Worm (Caenorhabditis elegans) whole organism, L1 larva: ENCODE results near the gene C06A6.2.

Experiments
- C04F5.9 ChIP-seq: sonication (generic microtip); optimal IDR thresholded peaks from 2 replicates; lab custom pipeline; 2016; ENCODE audit warnings: missing genetic modification characterization, missing compliant biosample characterization
- C16A3.4 ChIP-seq: fragments of 150-350 bp; optimal IDR thresholded peaks from 2 replicates; lab custom pipeline; 2014; ENCODE audit warnings: missing biosample characterization, missing genetic modification characterization
- C34B4.2 ChIP-seq: sonication (generic microtip); optimal IDR thresholded peaks from 2 replicates; lab custom pipeline; 2017; ENCODE audit warnings: mild to moderate bottlenecking, missing genetic modification characterization, missing compliant biosample characterization
- Y116A8C.19 ChIP-seq: sonication (generic microtip); optimal IDR thresholded peaks from 2 replicates; lab custom pipeline; 2016; ENCODE audit warnings: missing compliant biosample characterization, missing genetic modification characterization, borderline replicate concordance
- aha-1 ChIP-seq: fragments of 150-350 bp; optimal IDR thresholded peaks from 2 replicates; lab custom pipeline; 2014; ENCODE audit warnings: missing biosample characterization, missing genetic modification characterization
- aly-2 ChIP-seq: fragments of 150-350 bp; optimal IDR thresholded peaks from 2 replicates; lab custom pipeline; 2014; ENCODE audit warnings: missing biosample characterization, missing genetic modification characterization
- ama-1 ChIP-seq: fragments of 150-350 bp; optimal IDR thresholded peaks from 2 replicates; lab custom pipeline; 2014
- blmp-1 ChIP-seq: fragments of 150-350 bp; optimal IDR thresholded peaks from 2 replicates; lab custom pipeline; 2014; ENCODE audit warnings: missing biosample characterization, missing genetic modification characterization
- ceh-63 ChIP-seq: fragments of 200-800 bp; sonication (Bioruptor generic); optimal IDR thresholded peaks from 2 replicates; lab custom pipeline; 2018; ENCODE audit warnings: mild to moderate bottlenecking, missing genetic modification characterization, missing compliant biosample characterization
- ceh-82 ChIP-seq, 3 experiments: fragments of 150-350 bp in 1 of 3; sonication (generic microtip) in 2 of 3; optimal IDR thresholded peaks; 2 replicates each; lab custom pipeline; 2014 to 2017; ENCODE audit warnings: missing biosample characterization in 3 of 3, missing genetic modification characterization in 3 of 3
- ceh-88 ChIP-seq: fragments of 200-800 bp; sonication (Bioruptor generic); IDR thresholded peaks from 2 replicates; pipeline ENCODE4 v1.3.6; 2022; ENCODE audit warnings: missing genetic modification characterization, missing compliant biosample characterization
- ceh-90 ChIP-seq: sonication (generic microtip); optimal IDR thresholded peaks from 2 replicates; lab custom pipeline; 2016; ENCODE audit warnings: missing genetic modification characterization, missing compliant biosample characterization
- efl-1 ChIP-seq, 4 experiments: fragments of 150-350 bp; optimal IDR thresholded peaks in 3 of 4; peaks in 1 of 4; 1 replicate in 1 of 4; 2 replicates in 3 of 4; lab custom pipeline; 2014; ENCODE audit warnings: missing biosample characterization in 2 of 4, missing genetic modification characterization in 2 of 4, missing genetic modification reagents in 2 of 4
- efl-3 ChIP-seq: fragments of 200-800 bp; sonication (Bioruptor generic); optimal IDR thresholded peaks from 2 replicates; lab custom pipeline; 2018; ENCODE audit warnings: mild to moderate bottlenecking, missing genetic modification characterization, missing compliant biosample characterization
- egl-13 ChIP-seq: sonication (generic microtip); optimal IDR thresholded peaks from 2 replicates; lab custom pipeline; 2016; ENCODE audit warnings: missing genotype, missing genetic modification reagents, missing genetic modification characterization, missing compliant biosample characterization
- egl-27 ChIP-seq, 2 experiments: fragments of 150-350 bp in 1 of 2; sonication (generic microtip); optimal IDR thresholded peaks; 3 replicates each; lab custom pipeline; 2017 to 2018; ENCODE audit warnings: missing biosample characterization in 2 of 2, missing genetic modification characterization in 2 of 2, missing genetic modification reagents in 2 of 2
- elt-2 ChIP-seq: sonication (generic microtip); optimal IDR thresholded peaks from 2 replicates; lab custom pipeline; 2016; ENCODE audit warnings: missing genetic modification characterization, mild to moderate bottlenecking, inconsistent platforms, missing compliant biosample characterization, missing genetic modification reagents
- ets-5 ChIP-seq: fragments of 200-800 bp; sonication (Bioruptor generic); IDR thresholded peaks from 2 replicates; pipeline ENCODE4 v1.3.6; 2022; ENCODE audit warnings: missing genetic modification characterization, missing compliant biosample characterization
- fkh-10 ChIP-seq: sonication (generic microtip); optimal IDR thresholded peaks from 2 replicates; lab custom pipeline; 2017; ENCODE audit warnings: missing biosample characterization, missing genetic modification reagents, missing genetic modification characterization
- fos-1 ChIP-seq: fragments of 150-350 bp; optimal IDR thresholded peaks from 2 replicates; lab custom pipeline; 2014; ENCODE audit warnings: missing biosample characterization, missing genetic modification characterization
- grh-1 ChIP-seq: fragments of 200-800 bp; sonication (Bioruptor generic); IDR thresholded peaks from 2 replicates; pipeline ENCODE4 v1.3.6; 2022; ENCODE audit warnings: missing genetic modification reagents, missing genetic modification characterization, missing compliant biosample characterization
- hlh-17 ChIP-seq: fragments of 200-800 bp; sonication (Bioruptor generic); optimal IDR thresholded peaks from 2 replicates; lab custom pipeline; 2018; ENCODE audit warnings: missing genetic modification characterization, mild to moderate bottlenecking, missing compliant biosample characterization, moderate library complexity, borderline replicate concordance
- hpl-2 ChIP-seq: fragments of 150-350 bp; optimal IDR thresholded peaks from 2 replicates; lab custom pipeline; 2014; ENCODE audit warnings: missing biosample characterization, missing genetic modification reagents, missing genetic modification characterization
- isw-1 ChIP-seq: fragments of 200-800 bp; sonication (Bioruptor generic); IDR thresholded peaks from 2 replicates; pipeline ENCODE4 v1.3.6; 2022; ENCODE audit warnings: missing genetic modification characterization, missing compliant biosample characterization
- jun-1 ChIP-seq: fragments of 150-350 bp; optimal IDR thresholded peaks from 2 replicates; lab custom pipeline; 2014; ENCODE audit warnings: missing biosample characterization, missing genetic modification reagents, missing genetic modification characterization
- lin-35 ChIP-seq, 2 experiments: fragments of 150-350 bp; optimal IDR thresholded peaks; 2 replicates each; lab custom pipeline; 2014; ENCODE audit warnings: missing biosample characterization in 2 of 2, missing genetic modification characterization in 2 of 2, missing genetic modification reagents in 2 of 2
- lin-39 ChIP-seq: fragments of 150-350 bp; optimal IDR thresholded peaks from 2 replicates; lab custom pipeline; 2014; ENCODE audit warnings: missing biosample characterization, missing genetic modification reagents, missing genetic modification characterization
- lir-3 ChIP-seq: sonication (generic microtip); optimal IDR thresholded peaks from 2 replicates; lab custom pipeline; 2016; ENCODE audit warnings: mild to moderate bottlenecking, missing genetic modification characterization, moderate library complexity, missing compliant biosample characterization; ENCODE audit not compliant: poor library complexity
- mab-9 ChIP-seq: fragments of 200-800 bp; sonication (Bioruptor generic); IDR thresholded peaks from 2 replicates; pipeline ENCODE4 v1.3.6; 2022; ENCODE audit warnings: missing genetic modification reagents, missing genetic modification characterization, missing compliant biosample characterization
- mep-1 ChIP-seq: fragments of 150-350 bp; optimal IDR thresholded peaks from 2 replicates; lab custom pipeline; 2014; ENCODE audit warnings: missing biosample characterization, missing genetic modification characterization
- nhr-11 ChIP-seq: fragments of 150-350 bp; optimal IDR thresholded peaks from 2 replicates; lab custom pipeline; 2014; ENCODE audit warnings: missing biosample characterization, missing genetic modification characterization
- nhr-19 ChIP-seq: fragments of 200-800 bp; sonication (Bioruptor generic); conservative IDR thresholded peaks from 2 replicates; pipeline ENCODE4 v1.3.6; 2022; ENCODE audit warnings: missing genetic modification characterization, missing compliant biosample characterization
- nhr-20 ChIP-seq: sonication (generic microtip); optimal IDR thresholded peaks from 2 replicates; lab custom pipeline; 2016; ENCODE audit warnings: mild to moderate bottlenecking, missing genetic modification characterization, missing compliant biosample characterization
- nhr-28 ChIP-seq: fragments of 150-350 bp; optimal IDR thresholded peaks from 2 replicates; lab custom pipeline; 2014; ENCODE audit warnings: missing biosample characterization, missing genetic modification characterization
- nhr-76 ChIP-seq: sonication (generic microtip); optimal IDR thresholded peaks from 2 replicates; lab custom pipeline; 2017; ENCODE audit warnings: missing biosample characterization, missing genetic modification characterization
- nhr-77 ChIP-seq: fragments of 150-350 bp; optimal IDR thresholded peaks from 2 replicates; lab custom pipeline; 2014; ENCODE audit warnings: missing biosample characterization, missing genetic modification characterization
- nhr-90 ChIP-seq: sonication (generic microtip); optimal IDR thresholded peaks from 2 replicates; lab custom pipeline; 2016; ENCODE audit warnings: mild to moderate bottlenecking, missing genetic modification characterization, missing compliant biosample characterization; ENCODE audit not compliant: poor library complexity
- pag-3 ChIP-seq: sonication (generic microtip); optimal IDR thresholded peaks from 2 replicates; lab custom pipeline; 2017; ENCODE audit warnings: missing genetic modification characterization, mild to moderate bottlenecking, missing compliant biosample characterization, antibody characterized with exemption, borderline replicate concordance; ENCODE audit not compliant: insufficient read depth
- pax-3 ChIP-seq: fragments of 200-800 bp; sonication (Bioruptor generic); optimal IDR thresholded peaks from 2 replicates; lab custom pipeline; 2018; ENCODE audit warnings: mild to moderate bottlenecking, missing genetic modification characterization, moderate library complexity, missing compliant biosample characterization
- pqm-1 ChIP-seq: sonication (generic microtip); optimal IDR thresholded peaks from 3 replicates; lab custom pipeline; 2017; ENCODE audit warnings: missing biosample characterization, missing genetic modification characterization
- rnt-1 ChIP-seq: sonication (generic microtip); optimal IDR thresholded peaks from 2 replicates; lab custom pipeline; 2016; ENCODE audit warnings: mild to moderate bottlenecking, missing genetic modification characterization, moderate library complexity, missing compliant biosample characterization
- skn-1 ChIP-seq: fragments of 150-350 bp; optimal IDR thresholded peaks from 2 replicates; lab custom pipeline; 2014; ENCODE audit warnings: missing biosample characterization, missing genetic modification characterization
- snu-23 ChIP-seq: sonication (generic microtip); optimal IDR thresholded peaks from 2 replicates; lab custom pipeline; 2016; ENCODE audit warnings: missing genetic modification characterization, missing compliant biosample characterization
- sup-37 ChIP-seq: fragments of 200-800 bp; sonication (Bioruptor generic); optimal IDR thresholded peaks from 2 replicates; lab custom pipeline; 2018; ENCODE audit warnings: mild to moderate bottlenecking, missing genetic modification characterization, missing compliant biosample characterization
- swsn-7 ChIP-seq: sonication (generic microtip); optimal IDR thresholded peaks from 2 replicates; lab custom pipeline; 2016; ENCODE audit warnings: missing genetic modification characterization, missing compliant biosample characterization
- unc-86 ChIP-seq: sonication (generic microtip); optimal IDR thresholded peaks from 2 replicates; lab custom pipeline; 2016; ENCODE audit warnings: missing genetic modification characterization, missing compliant biosample characterization
- unc-98 ChIP-seq: fragments of 200-800 bp; sonication (Bioruptor generic); IDR thresholded peaks from 2 replicates; pipeline ENCODE4 v1.3.6; 2022; ENCODE audit warnings: missing genetic modification characterization, missing compliant biosample characterization
- vab-15 ChIP-seq: sonication (generic microtip); optimal IDR thresholded peaks from 2 replicates; lab custom pipeline; 2017; ENCODE audit warnings: missing genotype, mild to moderate bottlenecking, missing genetic modification characterization, missing compliant biosample characterization
- zag-1 ChIP-seq: fragments of 150-350 bp; optimal IDR thresholded peaks from 2 replicates; lab custom pipeline; 2014; ENCODE audit warnings: missing biosample characterization, missing genetic modification characterization
- zip-4 ChIP-seq: fragments of 200-800 bp; sonication (Bioruptor generic); optimal IDR thresholded peaks from 2 replicates; lab custom pipeline; 2018; ENCODE audit warnings: mild to moderate bottlenecking, missing genetic modification characterization, moderate library complexity, missing compliant biosample characterization
- ztf-11 ChIP-seq, 2 experiments: sonication (generic microtip); optimal IDR thresholded peaks; 2 replicates each; lab custom pipeline; 2016 to 2017; ENCODE audit warnings: missing genetic modification characterization in 2 of 2, missing biosample characterization in 1 of 2, missing compliant biosample characterization in 1 of 2
- ztf-4 ChIP-seq: fragments of 150-350 bp; optimal IDR thresholded peaks from 2 replicates; lab custom pipeline; 2014; ENCODE audit warnings: missing biosample characterization, missing genetic modification characterization

C06A6.2 gene

ce11 chrIV:7817852-7818251 is 28.6 kb upstream of the C06A6.2 start, which contains the start of gene ric-3:
ric-3 (plus strand) TSS chrIV:7818251.
- peak; percentile 73 for TF ChIP-seq swsn-7 (tag; lab: Kevin White, UChicago)
- no peak for TF ChIP-seq ceh-63
- no peak for TF ChIP-seq C04F5.9
- TF ChIP-seq elt-2 (tag; lab: Kevin White, UChicago) = no peak
- peak; percentile 63 for TF ChIP-seq nhr-19
- no peak for TF ChIP-seq efl-3 (GFP tag; lab: Kevin White, UChicago)
- TF ChIP-seq vab-15 (tag; lab: Kevin White, UChicago) = no peak
- peak; percentile 84 for TF ChIP-seq mep-1 (tag; lab: Kevin White, UChicago)
- no peak for TF ChIP-seq aha-1 (tag; lab: Kevin White, UChicago)
- TF ChIP-seq aly-2 (tag; lab: Kevin White, UChicago) = peak; percentile 57
- TF ChIP-seq grh-1 = no peak
- no peak for TF ChIP-seq Y116A8C.19 (tag; lab: Kevin White, UChicago)
- peak; percentile 23 for TF ChIP-seq zag-1 (tag; lab: Kevin White, UChicago)
- TF ChIP-seq nhr-90 = no peak
- TF ChIP-seq egl-27 (tag; optimal IDR thresholded peaks at IDR 0.05; lab: Kevin White, UChicago) = no peak
- TF ChIP-seq skn-1 (tag; lab: Kevin White, UChicago) = peak; percentile 19
- TF ChIP-seq lir-3 = peak; percentile 31
- TF ChIP-seq C16A3.4 = peak; percentile 5
- peak; percentile 30 for TF ChIP-seq nhr-77 (tag; lab: Kevin White, UChicago)
- TF ChIP-seq snu-23 (GFP tag; lab: Kevin White, UChicago) = peak; percentile 78
- TF ChIP-seq blmp-1 = peak; percentile 77
- TF ChIP-seq unc-98 (GFP tag; lab: Robert Waterston, UW) = no peak
- TF ChIP-seq zip-4 (GFP tag; lab: Kevin White, UChicago) = no peak
- no peak for TF ChIP-seq nhr-76 (tag; lab: Kevin White, UChicago)
- TF ChIP-seq jun-1 (tag; lab: Kevin White, UChicago) = peak; percentile 54
- no peak for TF ChIP-seq ztf-4 (tag; lab: Kevin White, UChicago)
- TF ChIP-seq ztf-11 (tag; optimal IDR thresholded peaks at IDR 0.05; lab: Kevin White, UChicago) = no peak
- TF ChIP-seq sup-37 (GFP tag; lab: Kevin White, UChicago) = no peak
- TF ChIP-seq ceh-90 (tag; lab: Kevin White, UChicago) = peak; percentile 16
- peak; percentile 71 for TF ChIP-seq egl-13 (tag; lab: Kevin White, UChicago)
- no peak for TF ChIP-seq pag-3 (tag; lab: Kevin White, UChicago)
- peak; percentile 68 to 78 for TF ChIP-seq efl-1 (optimal IDR thresholded peaks at IDR 0.05; lab: Kevin White, UChicago)
- peak; percentile 32 to 95 for TF ChIP-seq efl-1 (GFP tag; optimal IDR thresholded peaks at IDR 0.05 in 1 of 2; lab: Kevin White, UChicago)
- no peak for TF ChIP-seq hpl-2 (GFP tag; lab: Kevin White, UChicago)
- TF ChIP-seq C34B4.2 = no peak
- TF ChIP-seq ama-1 (lab: Kevin White, UChicago) = no peak
- TF ChIP-seq hlh-17 (GFP tag; lab: Kevin White, UChicago) = no peak
- no peak for TF ChIP-seq pqm-1 (tag; lab: Kevin White, UChicago)
- TF ChIP-seq mab-9 (GFP tag; lab: Robert Waterston, UW) = no peak
- peak; percentile 52 for TF ChIP-seq fos-1 (tag; lab: Kevin White, UChicago)
- no peak for TF ChIP-seq nhr-11
- TF ChIP-seq ceh-88 (GFP tag; lab: Robert Waterston, UW) = no peak
- peak; percentile 50 for TF ChIP-seq nhr-20 (tag; lab: Kevin White, UChicago)
- TF ChIP-seq nhr-28 (tag; lab: Kevin White, UChicago) = no peak
- TF ChIP-seq ceh-82 (tag; optimal IDR thresholded peaks at IDR 0.05; lab: Kevin White, UChicago) = peak; percentile 45 to 63 (median 50)
- peak; percentile 42 for TF ChIP-seq pax-3 (tag; lab: Kevin White, UChicago)
- peak; percentile 84 for TF ChIP-seq rnt-1 (tag; lab: Kevin White, UChicago)
- peak in 1 of 2 experiments; percentile 65 for TF ChIP-seq lin-35 (GFP tag; optimal IDR thresholded peaks at IDR 0.05; lab: Kevin White, UChicago)
- no peak for TF ChIP-seq ets-5 (GFP tag; lab: Robert Waterston, UW)
- TF ChIP-seq isw-1 (GFP tag; lab: Robert Waterston, UW) = peak; percentile 56; the same call in 1 of the 2 replicates
- TF ChIP-seq fkh-10 (GFP tag; lab: Kevin White, UChicago) = peak; percentile 47
- peak; percentile 76 for TF ChIP-seq unc-86 (tag; lab: Kevin White, UChicago)
- peak; percentile 17 for TF ChIP-seq lin-39 (tag; lab: Kevin White, UChicago)
